Fruit fly (Drosophila melanogaster) whole organism, pupa: ENCODE data around the gene Mst27D.

Experiments used
- CG10348 ChIP-seq: fragments of 200-800 bp; sonication (Bioruptor generic); IDR thresholded peaks from 2 replicates; pipeline ENCODE4 v1.3.6; 2022; ENCODE audit warnings: missing biosample characterization, missing genetic modification characterization
- CG12605 ChIP-seq: fragments of 200-800 bp; sonication (Bioruptor generic); IDR thresholded peaks from 2 replicates; pipeline ENCODE4 v1.3.6; 2022; ENCODE audit warnings: missing biosample characterization, missing genetic modification characterization
- CG13204 ChIP-seq: fragments of 200-800 bp; sonication (Bioruptor generic); optimal IDR thresholded peaks from 2 replicates; lab custom pipeline; 2018; ENCODE audit warnings: missing biosample characterization, mild to moderate bottlenecking, missing genetic modification characterization, moderate library complexity
- CG15710 ChIP-seq: fragments of 200-800 bp; sonication (Bioruptor generic); optimal IDR thresholded peaks from 2 replicates; lab custom pipeline; 2018; ENCODE audit warnings: missing biosample characterization, mild to moderate bottlenecking, missing genetic modification characterization, moderate library complexity
- CG32121 ChIP-seq: fragments of 200-800 bp; sonication (Bioruptor generic); IDR thresholded peaks from 2 replicates; pipeline ENCODE4 v1.3.6; 2022; ENCODE audit warnings: missing biosample characterization, missing genetic modification characterization
- CG4496 ChIP-seq: fragments of 200-800 bp; sonication (Bioruptor generic); IDR thresholded peaks from 3 replicates; pipeline ENCODE4 v1.3.6; 2022; ENCODE audit warnings: missing biosample characterization, missing genetic modification characterization
- CG9948 ChIP-seq: fragments of 200-800 bp; sonication (Bioruptor generic); optimal IDR thresholded peaks from 2 replicates; lab custom pipeline; 2018; ENCODE audit warnings: missing biosample characterization, mild to moderate bottlenecking, missing genetic modification characterization, moderate library complexity
- D1 ChIP-seq: fragments of 200-800 bp; sonication (Bioruptor generic); optimal IDR thresholded peaks from 2 replicates; lab custom pipeline; 2018; ENCODE audit warnings: missing biosample characterization, mild to moderate bottlenecking, missing genetic modification characterization, moderate library complexity
- EcR ChIP-seq: fragments of 200-800 bp; sonication (Bioruptor generic); optimal IDR thresholded peaks from 3 replicates; lab custom pipeline; 2019; ENCODE audit warnings: missing biosample characterization, missing genetic modification characterization, mild to moderate bottlenecking, moderate library complexity, missing genetic modification reagents
- Pif1B ChIP-seq: fragments of 200-800 bp; sonication (Bioruptor generic); optimal IDR thresholded peaks from 3 replicates; lab custom pipeline; 2016; ENCODE audit warnings: missing biosample characterization, missing genetic modification characterization
- gl ChIP-seq: fragments of 200-800 bp; sonication (Bioruptor generic); optimal IDR thresholded peaks from 2 replicates; lab custom pipeline; 2018; ENCODE audit warnings: missing biosample characterization, mild to moderate bottlenecking, missing genetic modification characterization

dm6 chr2L:7084410-7084809, 23.8 kb upstream of the Mst27D start, which contains the start of gene Pvf2:
- TF ChIP-seq CG4496 (GFP tag; lab: Robert Waterston, UW) (peak; percentile 62; the same call in 1 of the 3 replicates), CG10348 (GFP tag; lab: Robert Waterston, UW) (no peak), EcR (peak; percentile 11), D1 (tag; lab: Kevin White, UChicago) (peak; percentile 60), Pif1B (GFP tag; lab: Kevin White, UChicago) (peak; percentile 25), CG9948 (no peak), CG32121 (GFP tag; lab: Robert Waterston, UW) (no peak; the same call in 1 of the 2 replicates), gl (tag; lab: Kevin White, UChicago) (no peak), CG15710 (tag; lab: Kevin White, UChicago) (no peak), CG12605 (GFP tag; lab: Robert Waterston, UW) (no peak), CG13204 (no peak)
